Worm (Caenorhabditis elegans) whole organism, late embryonic: Measurements from ENCODE around the gene cash-1.

Source experiments
- ama-1 ChIP-seq: fragments of 150-350 bp; optimal IDR thresholded peaks from 2 replicates; lab custom pipeline; 2014
- ceh-30 ChIP-seq: fragments of 150-350 bp; optimal IDR thresholded peaks from 2 replicates; lab custom pipeline; 2014; ENCODE audit warnings: missing biosample characterization, missing genetic modification characterization
- dmd-4 ChIP-seq: sonication (generic microtip); optimal IDR thresholded peaks from 2 replicates; lab custom pipeline; 2016; ENCODE audit warnings: borderline replicate concordance, missing genetic modification characterization, missing compliant biosample characterization
- ets-4 ChIP-seq: sonication (generic microtip); optimal IDR thresholded peaks from 2 replicates; lab custom pipeline; 2016; ENCODE audit warnings: missing genetic modification characterization, missing compliant biosample characterization
- hlh-15 ChIP-seq: sonication (generic microtip); optimal IDR thresholded peaks from 2 replicates; lab custom pipeline; 2016; ENCODE audit warnings: missing genetic modification characterization, missing compliant biosample characterization
- mec-3 ChIP-seq: sonication (generic microtip); optimal IDR thresholded peaks from 2 replicates; lab custom pipeline; 2016; ENCODE audit warnings: borderline replicate concordance, missing genetic modification characterization, missing compliant biosample characterization
- nfya-1 ChIP-seq: sonication (generic microtip); optimal IDR thresholded peaks from 2 replicates; lab custom pipeline; 2017; ENCODE audit warnings: missing genetic modification characterization, mild to moderate bottlenecking, missing compliant biosample characterization, antibody characterized with exemption, moderate library complexity
- pha-2 ChIP-seq: sonication (generic microtip); optimal IDR thresholded peaks from 2 replicates; lab custom pipeline; 2017; ENCODE audit warnings: mild to moderate bottlenecking, missing genetic modification characterization, missing compliant biosample characterization
- pqm-1 ChIP-seq: sonication (generic microtip); optimal IDR thresholded peaks from 2 replicates; lab custom pipeline; 2016; ENCODE audit warnings: missing genetic modification characterization, missing compliant biosample characterization
- rnt-1 ChIP-seq: sonication (generic microtip); optimal IDR thresholded peaks from 2 replicates; lab custom pipeline; 2016; ENCODE audit warnings: missing genetic modification characterization, missing compliant biosample characterization
- sdc-2 ChIP-seq: sonication (generic microtip); optimal IDR thresholded peaks from 2 replicates; lab custom pipeline; 2016; ENCODE audit warnings: missing genotype, missing genetic modification characterization, missing compliant biosample characterization
- tbx-2 ChIP-seq: sonication (generic microtip); optimal IDR thresholded peaks from 2 replicates; lab custom pipeline; 2016; ENCODE audit warnings: missing genetic modification characterization, missing compliant biosample characterization
- unc-55 ChIP-seq: sonication (generic microtip); optimal IDR thresholded peaks from 2 replicates; lab custom pipeline; 2017; ENCODE audit warnings: missing biosample characterization, missing genetic modification reagents, missing genetic modification characterization
- unc-86 ChIP-seq: sonication (generic microtip); optimal IDR thresholded peaks from 2 replicates; lab custom pipeline; 2016; ENCODE audit warnings: missing genetic modification characterization, missing compliant biosample characterization

- no peak for TF ChIP-seq hlh-15
- no peak for TF ChIP-seq unc-86 (tag; lab: Kevin White, UChicago)
- TF ChIP-seq ama-1 (lab: Kevin White, UChicago) = no peak
- no peak for TF ChIP-seq ceh-30
- no peak for TF ChIP-seq pqm-1 (tag; lab: Kevin White, UChicago)
- TF ChIP-seq nfya-1 (tag; lab: Kevin White, UChicago) = no peak
- no peak for TF ChIP-seq ets-4 (tag; lab: Kevin White, UChicago)
- TF ChIP-seq tbx-2 = no peak
- TF ChIP-seq pha-2 = no peak
- TF ChIP-seq unc-55 = no peak
- no peak for TF ChIP-seq sdc-2 (tag; lab: Kevin White, UChicago)
- no peak for TF ChIP-seq dmd-4 (tag; lab: Kevin White, UChicago)
- TF ChIP-seq rnt-1 (tag; lab: Kevin White, UChicago) = no peak
- TF ChIP-seq mec-3 (tag; lab: Kevin White, UChicago) = no peak
Observed at ce11 chrV:10357467-10357953, 4.6 kb upstream of the cash-1 start, which contains the start of gene ceeh-2.
